Fruit fly (Drosophila melanogaster): ENCODE results near the gene AP-1-2beta.

dm6 chrX:19730844-19731243 is at the start of gene AP-1-2beta:
- TF ChIP-seq h (optimal IDR thresholded peaks at IDR 0.05), result no peak
- TF ChIP-seq psq (optimal IDR thresholded peaks at IDR 0.05), result no peak
- TF ChIP-seq ttk (optimal IDR thresholded peaks at IDR 0.05), result no peak

Data from Kc167 (cell line).